Worm (Caenorhabditis elegans) whole organism, L3 larva: ENCODE results near the gene php-3.

Source experiments
- R02D3.7 ChIP-seq: fragments of 150-350 bp; optimal IDR thresholded peaks from 2 replicates; lab custom pipeline; 2014; ENCODE audit warnings: missing biosample characterization, missing genetic modification characterization
- aly-2 ChIP-seq: fragments of 150-350 bp; optimal IDR thresholded peaks from 2 replicates; lab custom pipeline; 2014; ENCODE audit warnings: missing biosample characterization, missing genetic modification characterization
- daf-12 ChIP-seq: fragments of 150-350 bp; optimal IDR thresholded peaks from 2 replicates; lab custom pipeline; 2014; ENCODE audit warnings: missing biosample characterization, missing genetic modification reagents, missing genetic modification characterization
- elt-3 ChIP-seq, 3 experiments: fragments of 150-350 bp in 1 of 3; sonication (generic microtip) in 2 of 3; optimal IDR thresholded peaks; 2 replicates in 2 of 3; 4 replicates in 1 of 3; lab custom pipeline; 2014 to 2017; ENCODE audit warnings: missing biosample characterization in 3 of 3, missing genetic modification characterization in 3 of 3
- lsy-12 ChIP-seq: sonication (generic microtip); optimal IDR thresholded peaks from 2 replicates; lab custom pipeline; 2016; ENCODE audit warnings: mild to moderate bottlenecking, missing genetic modification characterization, missing compliant biosample characterization
- nhr-12 ChIP-seq: fragments of 150-350 bp; optimal IDR thresholded peaks from 2 replicates; lab custom pipeline; 2014; ENCODE audit warnings: missing biosample characterization, missing genetic modification characterization
- nhr-23 ChIP-seq: fragments of 150-350 bp; optimal IDR thresholded peaks from 2 replicates; lab custom pipeline; 2014; ENCODE audit warnings: missing biosample characterization, missing genetic modification reagents, missing genetic modification characterization
- nhr-237 ChIP-seq: fragments of 150-350 bp; optimal IDR thresholded peaks from 2 replicates; lab custom pipeline; 2014; ENCODE audit warnings: missing biosample characterization, missing genetic modification characterization
- pha-4 ChIP-seq: fragments of 150-350 bp; optimal IDR thresholded peaks from 2 replicates; lab custom pipeline; 2014; ENCODE audit warnings: missing biosample characterization, missing genetic modification reagents, missing genetic modification characterization
- sea-2 ChIP-seq: fragments of 150-350 bp; sonication (generic microtip); optimal IDR thresholded peaks from 4 replicates; lab custom pipeline; 2014; ENCODE audit warnings: missing biosample characterization, missing genetic modification reagents, missing genetic modification characterization
- skn-1 ChIP-seq: fragments of 150-350 bp; optimal IDR thresholded peaks from 2 replicates; lab custom pipeline; 2014; ENCODE audit warnings: missing biosample characterization, missing genetic modification characterization
- snpc-4 ChIP-seq: fragments of 150-350 bp; optimal IDR thresholded peaks from 2 replicates; lab custom pipeline; 2014; ENCODE audit warnings: missing biosample characterization, missing genetic modification characterization
- tbx-2 ChIP-seq: sonication (generic microtip); optimal IDR thresholded peaks from 2 replicates; lab custom pipeline; 2016; ENCODE audit warnings: mild to moderate bottlenecking, missing genetic modification characterization, missing compliant biosample characterization
- ztf-11 ChIP-seq: fragments of 150-350 bp; optimal IDR thresholded peaks from 2 replicates; lab custom pipeline; 2014; ENCODE audit warnings: missing biosample characterization, missing genetic modification characterization

ce11 chrIII:12028769-12029168 is 48.6 kb downstream of the php-3 start, which contains the start of gene Y79H2A.12:
- no peak for TF ChIP-seq tbx-2 (tag; lab: Kevin White, UChicago)
- TF ChIP-seq skn-1 (tag; lab: Kevin White, UChicago), result no peak
- TF ChIP-seq daf-12 (tag; lab: Kevin White, UChicago), result no peak
- TF ChIP-seq pha-4, result no peak
- no peak for TF ChIP-seq ztf-11 (tag; lab: Kevin White, UChicago)
- TF ChIP-seq snpc-4 (tag; lab: Kevin White, UChicago), result no peak
- no peak for TF ChIP-seq nhr-23 (tag; lab: Kevin White, UChicago)
- TF ChIP-seq R02D3.7 (tag; lab: Kevin White, UChicago), result no peak
- no peak for TF ChIP-seq elt-3 (tag; optimal IDR thresholded peaks at IDR 0.05; lab: Kevin White, UChicago)
- no peak for TF ChIP-seq aly-2 (tag; lab: Kevin White, UChicago)
- TF ChIP-seq lsy-12 (tag; lab: Kevin White, UChicago), result no peak
- no peak for TF ChIP-seq nhr-237 (tag; lab: Kevin White, UChicago)
- TF ChIP-seq sea-2 (GFP tag; lab: Kevin White, UChicago), result no peak
- no peak for TF ChIP-seq nhr-12 (tag; lab: Kevin White, UChicago)
